Worm (Caenorhabditis elegans) whole organism, L1 larva: ENCODE measurements around the gene F26F12.5.

Experiments used
- C04F5.9 ChIP-seq: sonication (generic microtip); optimal IDR thresholded peaks from 2 replicates; lab custom pipeline; 2016; ENCODE audit warnings: missing genetic modification characterization, missing compliant biosample characterization
- C16A3.4 ChIP-seq: fragments of 150-350 bp; optimal IDR thresholded peaks from 2 replicates; lab custom pipeline; 2014; ENCODE audit warnings: missing biosample characterization, missing genetic modification characterization
- C34B4.2 ChIP-seq: sonication (generic microtip); optimal IDR thresholded peaks from 2 replicates; lab custom pipeline; 2017; ENCODE audit warnings: mild to moderate bottlenecking, missing genetic modification characterization, missing compliant biosample characterization
- F16B12.6 ChIP-seq: fragments of 150-350 bp; optimal IDR thresholded peaks from 2 replicates; lab custom pipeline; 2014; ENCODE audit warnings: missing biosample characterization, missing genetic modification characterization
- aly-2 ChIP-seq: fragments of 150-350 bp; optimal IDR thresholded peaks from 2 replicates; lab custom pipeline; 2014; ENCODE audit warnings: missing biosample characterization, missing genetic modification characterization
- ama-1 ChIP-seq: fragments of 150-350 bp; optimal IDR thresholded peaks from 2 replicates; lab custom pipeline; 2014
- blmp-1 ChIP-seq: fragments of 150-350 bp; optimal IDR thresholded peaks from 2 replicates; lab custom pipeline; 2014; ENCODE audit warnings: missing biosample characterization, missing genetic modification characterization
- efl-1 ChIP-seq, 4 experiments: fragments of 150-350 bp; optimal IDR thresholded peaks in 3 of 4; peaks in 1 of 4; 1 replicate in 1 of 4; 2 replicates in 3 of 4; lab custom pipeline; 2014; ENCODE audit warnings: missing biosample characterization in 2 of 4, missing genetic modification characterization in 2 of 4, missing genetic modification reagents in 2 of 4
- efl-3 ChIP-seq: fragments of 200-800 bp; sonication (Bioruptor generic); optimal IDR thresholded peaks from 2 replicates; lab custom pipeline; 2018; ENCODE audit warnings: mild to moderate bottlenecking, missing genetic modification characterization, missing compliant biosample characterization
- elt-2 ChIP-seq: sonication (generic microtip); optimal IDR thresholded peaks from 2 replicates; lab custom pipeline; 2016; ENCODE audit warnings: missing genetic modification characterization, mild to moderate bottlenecking, inconsistent platforms, missing compliant biosample characterization, missing genetic modification reagents
- elt-3 ChIP-seq, 6 experiments: fragments of 150-350 bp in 1 of 6; sonication (generic microtip); optimal IDR thresholded peaks; 2 replicates each; lab custom pipeline; 2017 to 2018; ENCODE audit warnings: missing biosample characterization in 6 of 6, missing genetic modification characterization in 6 of 6, inconsistent platforms in 1 of 6
- fkh-4 ChIP-seq: sonication (generic microtip); optimal IDR thresholded peaks from 2 replicates; lab custom pipeline; 2016; ENCODE audit warnings: missing compliant biosample characterization, missing genetic modification characterization, borderline replicate concordance
- fos-1 ChIP-seq: fragments of 150-350 bp; optimal IDR thresholded peaks from 2 replicates; lab custom pipeline; 2014; ENCODE audit warnings: missing biosample characterization, missing genetic modification characterization
- grh-1 ChIP-seq: fragments of 200-800 bp; sonication (Bioruptor generic); IDR thresholded peaks from 2 replicates; pipeline ENCODE4 v1.3.6; 2022; ENCODE audit warnings: missing genetic modification reagents, missing genetic modification characterization, missing compliant biosample characterization
- hpl-2 ChIP-seq: fragments of 150-350 bp; optimal IDR thresholded peaks from 2 replicates; lab custom pipeline; 2014; ENCODE audit warnings: missing biosample characterization, missing genetic modification reagents, missing genetic modification characterization
- isw-1 ChIP-seq: fragments of 200-800 bp; sonication (Bioruptor generic); IDR thresholded peaks from 2 replicates; pipeline ENCODE4 v1.3.6; 2022; ENCODE audit warnings: missing genetic modification characterization, missing compliant biosample characterization
- jun-1 ChIP-seq: fragments of 150-350 bp; optimal IDR thresholded peaks from 2 replicates; lab custom pipeline; 2014; ENCODE audit warnings: missing biosample characterization, missing genetic modification reagents, missing genetic modification characterization
- lin-14 ChIP-seq: fragments of 200-800 bp; sonication (Bioruptor generic); optimal IDR thresholded peaks from 2 replicates; lab custom pipeline; 2018; ENCODE audit warnings: mild to moderate bottlenecking, missing genetic modification characterization, moderate library complexity, missing compliant biosample characterization
- lin-35 ChIP-seq, 2 experiments: fragments of 150-350 bp; optimal IDR thresholded peaks; 2 replicates each; lab custom pipeline; 2014; ENCODE audit warnings: missing biosample characterization in 2 of 2, missing genetic modification characterization in 2 of 2, missing genetic modification reagents in 2 of 2
- lin-39 ChIP-seq: fragments of 150-350 bp; optimal IDR thresholded peaks from 2 replicates; lab custom pipeline; 2014; ENCODE audit warnings: missing biosample characterization, missing genetic modification reagents, missing genetic modification characterization
- lir-3 ChIP-seq: sonication (generic microtip); optimal IDR thresholded peaks from 2 replicates; lab custom pipeline; 2016; ENCODE audit warnings: mild to moderate bottlenecking, missing genetic modification characterization, moderate library complexity, missing compliant biosample characterization; ENCODE audit not compliant: poor library complexity
- mdl-1 ChIP-seq, 2 experiments: fragments of 150-350 bp; optimal IDR thresholded peaks; 2 replicates each; lab custom pipeline; 2014 to 2017; ENCODE audit warnings: missing biosample characterization in 2 of 2, missing genetic modification characterization in 2 of 2, inconsistent platforms in 1 of 2
- nhr-237 ChIP-seq: fragments of 150-350 bp; optimal IDR thresholded peaks from 2 replicates; lab custom pipeline; 2014; ENCODE audit warnings: missing biosample characterization, missing genetic modification characterization
- nhr-71 ChIP-seq: sonication (generic microtip); optimal IDR thresholded peaks from 2 replicates; lab custom pipeline; 2016; ENCODE audit warnings: mild to moderate bottlenecking, missing genetic modification characterization, moderate library complexity, missing compliant biosample characterization
- nhr-76 ChIP-seq: sonication (generic microtip); optimal IDR thresholded peaks from 2 replicates; lab custom pipeline; 2017; ENCODE audit warnings: missing biosample characterization, missing genetic modification characterization
- nhr-85 ChIP-seq: sonication (generic microtip); peaks from one replicate; lab custom pipeline; 2016; ENCODE audit warnings: missing genetic modification characterization, inconsistent platforms, missing compliant biosample characterization
- nhr-90 ChIP-seq: sonication (generic microtip); optimal IDR thresholded peaks from 2 replicates; lab custom pipeline; 2016; ENCODE audit warnings: mild to moderate bottlenecking, missing genetic modification characterization, missing compliant biosample characterization; ENCODE audit not compliant: poor library complexity
- pag-3 ChIP-seq: sonication (generic microtip); optimal IDR thresholded peaks from 2 replicates; lab custom pipeline; 2017; ENCODE audit warnings: missing genetic modification characterization, mild to moderate bottlenecking, missing compliant biosample characterization, antibody characterized with exemption, borderline replicate concordance; ENCODE audit not compliant: insufficient read depth
- pax-3 ChIP-seq: fragments of 200-800 bp; sonication (Bioruptor generic); optimal IDR thresholded peaks from 2 replicates; lab custom pipeline; 2018; ENCODE audit warnings: mild to moderate bottlenecking, missing genetic modification characterization, moderate library complexity, missing compliant biosample characterization
- rnt-1 ChIP-seq: sonication (generic microtip); optimal IDR thresholded peaks from 2 replicates; lab custom pipeline; 2016; ENCODE audit warnings: mild to moderate bottlenecking, missing genetic modification characterization, moderate library complexity, missing compliant biosample characterization
- sup-37 ChIP-seq: fragments of 200-800 bp; sonication (Bioruptor generic); optimal IDR thresholded peaks from 2 replicates; lab custom pipeline; 2018; ENCODE audit warnings: mild to moderate bottlenecking, missing genetic modification characterization, missing compliant biosample characterization
- swsn-7 ChIP-seq: sonication (generic microtip); optimal IDR thresholded peaks from 2 replicates; lab custom pipeline; 2016; ENCODE audit warnings: missing genetic modification characterization, missing compliant biosample characterization
- unc-130 ChIP-seq: fragments of 150-350 bp; optimal IDR thresholded peaks from 2 replicates; lab custom pipeline; 2017; ENCODE audit warnings: missing biosample characterization, missing genetic modification characterization, inconsistent platforms
- xbp-1 ChIP-seq: sonication (generic microtip); optimal IDR thresholded peaks from 2 replicates; lab custom pipeline; 2016; ENCODE audit warnings: missing genetic modification characterization, missing compliant biosample characterization
- zag-1 ChIP-seq: fragments of 150-350 bp; optimal IDR thresholded peaks from 2 replicates; lab custom pipeline; 2014; ENCODE audit warnings: missing biosample characterization, missing genetic modification characterization
- ztf-11 ChIP-seq, 2 experiments: sonication (generic microtip); optimal IDR thresholded peaks; 2 replicates each; lab custom pipeline; 2016 to 2017; ENCODE audit warnings: missing genetic modification characterization in 2 of 2, missing biosample characterization in 1 of 2, missing compliant biosample characterization in 1 of 2
- ztf-4 ChIP-seq: fragments of 150-350 bp; optimal IDR thresholded peaks from 2 replicates; lab custom pipeline; 2014; ENCODE audit warnings: missing biosample characterization, missing genetic modification characterization

Gene F26F12.5

DNA sequence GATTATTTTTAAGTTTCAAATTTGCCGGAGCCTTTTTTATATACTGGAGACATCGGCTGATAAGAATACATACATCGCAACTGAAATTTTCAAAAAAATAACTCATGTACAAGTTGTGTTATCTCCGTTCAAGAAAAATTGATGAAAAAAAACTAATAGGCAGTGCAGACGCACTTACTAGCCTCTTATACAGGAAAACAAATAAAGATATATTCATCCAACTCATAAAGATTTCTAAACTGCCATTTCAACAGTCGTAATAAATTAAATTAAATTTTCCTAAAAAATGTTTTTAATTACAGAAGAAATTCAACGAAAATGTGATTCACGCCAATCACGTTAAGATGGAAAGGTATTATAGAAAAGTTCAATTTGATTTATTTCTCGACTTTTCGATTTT, 36.8 kb upstream of the F26F12.5 start, which contains the start of gene C04E6.5:
Gene C04E6.5 (plus strand): TSS at position 301 of the 400 bp plus-strand sequence.
- TF ChIP-seq nhr-237 (tag; lab: Kevin White, UChicago) = no peak
- TF ChIP-seq isw-1 (GFP tag; lab: Robert Waterston, UW) = no peak
- no peak for TF ChIP-seq pag-3
- no peak for TF ChIP-seq nhr-90
- TF ChIP-seq C04F5.9 (tag; lab: Kevin White, UChicago) = no peak
- no peak for TF ChIP-seq fkh-4 (tag; lab: Kevin White, UChicago)
- no peak for TF ChIP-seq C16A3.4 (tag; lab: Kevin White, UChicago)
- no peak for TF ChIP-seq elt-3 (tag; optimal IDR thresholded peaks at IDR 0.05; lab: Kevin White, UChicago)
- no peak for TF ChIP-seq hpl-2 (GFP tag; lab: Kevin White, UChicago)
- no peak for TF ChIP-seq lir-3 (tag; lab: Kevin White, UChicago)
- TF ChIP-seq, all 84 proteins: peak for 0

- TF ChIP-seq blmp-1 (tag; lab: Kevin White, UChicago) (no peak), jun-1 (tag; lab: Kevin White, UChicago) (no peak), sup-37 (GFP tag; lab: Kevin White, UChicago) (no peak), fos-1 (no peak), aly-2 (no peak), fkh-4 (tag; lab: Kevin White, UChicago) (no peak)
These were observed 35.0 kb upstream of the F26F12.5 start, which contains the start of gene srd-16 for ce11 chrV:5899940-5900339. srd-16 (minus strand) TSS chrV:5900040.

ce11 chrV:5895021-5895420, 30.0 kb upstream of the F26F12.5 start, which contains the start of gene grd-9:
grd-9 (plus strand) TSS chrV:5895321.
- TF ChIP-seq isw-1 (GFP tag; lab: Robert Waterston, UW) (no peak), unc-130 (tag; lab: Kevin White, UChicago) (no peak), ama-1 (lab: Kevin White, UChicago) (no peak), lin-35 (GFP tag; optimal IDR thresholded peaks at IDR 0.05; lab: Kevin White, UChicago) (no peak), F16B12.6 (tag; lab: Kevin White, UChicago) (no peak), pax-3 (tag; lab: Kevin White, UChicago) (no peak), C16A3.4 (tag; lab: Kevin White, UChicago) (no peak), ztf-11 (tag; optimal IDR thresholded peaks at IDR 0.05; lab: Kevin White, UChicago) (no peak), rnt-1 (tag; lab: Kevin White, UChicago) (no peak), efl-3 (GFP tag; lab: Kevin White, UChicago) (no peak), nhr-85 (no peak), ztf-4 (tag; lab: Kevin White, UChicago) (no peak), fos-1 (no peak), nhr-237 (tag; lab: Kevin White, UChicago) (no peak), efl-1 (optimal IDR thresholded peaks at IDR 0.05; lab: Kevin White, UChicago) (no peak), efl-1 (GFP tag; optimal IDR thresholded peaks at IDR 0.05 in 1 of 2; lab: Kevin White, UChicago) (no peak), elt-2 (tag; lab: Kevin White, UChicago) (no peak)

DNA sequence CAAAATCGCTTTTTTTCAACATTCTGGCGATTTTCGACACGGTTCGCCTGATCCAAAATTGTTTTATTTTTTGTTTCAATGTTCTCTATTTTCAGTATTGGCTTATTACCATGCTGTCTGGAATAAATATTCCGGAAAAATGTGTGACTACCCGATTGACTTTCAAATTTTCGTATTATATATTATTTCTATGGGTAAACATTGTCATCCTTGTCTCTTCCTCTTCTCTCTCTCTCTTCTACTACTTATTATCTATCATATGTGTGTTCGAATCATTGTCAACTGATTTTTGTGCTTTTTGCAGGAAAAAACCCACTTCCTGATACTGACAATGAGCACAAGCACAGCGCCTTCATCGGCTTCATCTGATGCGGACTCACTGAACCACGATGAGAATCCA, 28.0 kb upstream of the F26F12.5 start, which contains the start of gene C04E6.7:
Gene C04E6.7 (plus strand): TSS at position 301 of the 400 bp plus-strand sequence.
- TF ChIP-seq fkh-4 (tag; lab: Kevin White, UChicago) = no peak
- TF ChIP-seq nhr-237 (tag; lab: Kevin White, UChicago) = no peak
- no peak for TF ChIP-seq zag-1
- no peak for TF ChIP-seq nhr-90
- TF ChIP-seq isw-1 (GFP tag; lab: Robert Waterston, UW) = no peak
- no peak for TF ChIP-seq C34B4.2 (tag; lab: Kevin White, UChicago)
- no peak for TF ChIP-seq lin-39 (tag; lab: Kevin White, UChicago)
- no peak for TF ChIP-seq swsn-7
- no peak for TF ChIP-seq nhr-76 (tag; lab: Kevin White, UChicago)
- TF ChIP-seq grh-1 (GFP tag; lab: Robert Waterston, UW) = no peak

DNA sequence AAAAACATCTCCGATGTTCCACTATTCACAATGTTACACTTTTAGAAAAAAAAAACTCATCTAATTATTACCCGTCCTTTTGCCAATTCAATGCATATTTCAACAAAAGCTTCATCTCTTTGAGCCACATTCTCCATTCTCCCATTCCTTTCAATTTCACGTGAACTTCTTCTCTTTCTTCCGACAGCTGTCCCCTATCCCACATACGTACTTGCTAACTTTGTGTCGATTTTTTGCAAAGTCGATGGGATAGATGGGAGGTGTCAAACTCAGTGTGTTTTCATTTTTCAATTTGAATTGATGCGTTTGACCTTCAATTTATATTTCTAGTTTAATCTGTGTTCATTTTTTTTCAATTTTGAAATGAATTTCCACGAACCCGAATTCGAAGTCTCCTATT, 26.2 kb upstream of the F26F12.5 start:
- TF ChIP-seq lin-14 (GFP tag; lab: Kevin White, UChicago) = peak; percentile 67
- TF ChIP-seq isw-1 (GFP tag; lab: Robert Waterston, UW) = no peak
- no peak for TF ChIP-seq xbp-1 (tag; lab: Kevin White, UChicago)
- TF ChIP-seq nhr-71 (tag; lab: Kevin White, UChicago) = no peak
- no peak for TF ChIP-seq mdl-1 (tag; optimal IDR thresholded peaks at IDR 0.05; lab: Kevin White, UChicago)
- peak; percentile 6 for TF ChIP-seq rnt-1 (tag; lab: Kevin White, UChicago)
